Worm (Caenorhabditis elegans): ENCODE data around the gene col-128.

DNA sequence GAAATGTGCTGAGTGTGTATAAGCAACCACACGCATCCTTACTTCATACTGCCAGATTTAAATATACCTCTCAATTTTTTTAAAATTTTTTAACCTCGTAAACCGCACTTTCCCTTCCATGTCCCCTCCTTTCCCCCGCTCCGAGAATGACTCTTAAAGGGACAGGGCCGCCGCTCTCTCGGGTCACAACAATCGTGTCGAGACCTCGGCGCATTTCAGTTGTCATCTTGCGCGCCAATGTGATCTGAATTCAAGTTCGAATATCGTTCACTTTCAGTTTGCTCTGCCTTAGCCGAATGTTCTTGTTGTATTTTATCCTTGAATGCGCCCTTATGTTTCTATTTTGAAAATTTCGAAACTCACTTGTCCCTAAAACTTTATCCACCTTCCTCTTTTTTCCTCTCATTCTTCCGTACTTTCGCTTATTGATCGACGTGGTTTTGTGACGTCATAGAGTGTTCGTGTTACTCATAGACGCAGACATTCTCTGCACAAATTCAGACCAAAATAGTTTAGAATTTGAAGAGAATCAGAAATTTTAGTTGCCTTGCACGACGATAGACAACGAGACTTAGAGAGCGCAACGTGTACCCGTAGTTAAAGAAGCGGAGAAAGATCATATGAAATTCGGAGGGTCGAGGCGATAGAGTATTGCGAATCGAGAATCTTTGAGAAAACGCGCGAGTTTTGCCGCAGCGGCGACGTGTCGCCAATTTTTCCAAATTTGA, 29.4 kb downstream of the col-128 start:
- TF ChIP-seq elt-4 (tag; optimal IDR thresholded peaks at IDR 0.05), result no peak
- no peak for TF ChIP-seq C38D4.7 (GFP tag; optimal IDR thresholded peaks at IDR 0.05)
- TF ChIP-seq ceh-6 (GFP tag; optimal IDR thresholded peaks at IDR 0.05), result no peak
- no peak for TF ChIP-seq elt-2 (tag; optimal IDR thresholded peaks at IDR 0.05)
- no peak for TF ChIP-seq pha-4 (tag; optimal IDR thresholded peaks at IDR 0.05)
- no peak for TF ChIP-seq hlh-15 (tag; optimal IDR thresholded peaks at IDR 0.05)
